Worm (Caenorhabditis elegans): Measurements from ENCODE around the gene sng-1.

DNA sequence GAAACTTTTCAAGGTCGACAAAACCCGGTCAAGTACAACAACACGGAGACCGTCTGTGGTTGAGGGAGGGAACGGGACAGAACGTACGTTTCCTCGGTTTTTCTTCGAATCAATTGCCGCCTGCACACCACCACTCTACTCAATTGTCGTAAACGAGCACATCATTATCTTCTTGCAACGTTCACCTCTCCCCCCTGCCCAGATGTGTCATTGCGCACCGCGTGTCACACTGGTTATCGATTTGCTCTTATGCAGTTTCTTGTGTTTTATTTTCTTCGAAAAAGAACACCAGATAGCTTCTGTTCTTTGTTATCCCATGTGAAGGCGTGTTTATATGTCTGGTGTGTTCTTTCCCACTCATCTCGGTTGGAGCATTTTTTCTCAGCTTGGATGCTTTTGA, 37.8 kb upstream of the sng-1 start:
- no peak for TF ChIP-seq ztf-29 (GFP tag; IDR thresholded peaks at IDR 0.05)
- TF ChIP-seq T22C8.4 (GFP tag; IDR thresholded peaks at IDR 0.05): no peak
- TF ChIP-seq ref-1 (GFP tag; conservative IDR thresholded peaks at IDR 0.05): no peak
- no peak for TF ChIP-seq flt-1 (GFP tag; IDR thresholded peaks at IDR 0.05)
- no peak for TF ChIP-seq cog-1 (tag; optimal IDR thresholded peaks at IDR 0.05)
- no peak for TF ChIP-seq ztf-23 (GFP tag; IDR thresholded peaks at IDR 0.05)
- TF ChIP-seq klf-2 (GFP tag; conservative IDR thresholded peaks at IDR 0.05): no peak
- no peak for TF ChIP-seq med-1 (GFP tag; optimal IDR thresholded peaks at IDR 0.05; ENCODE audit: insufficient read depth)

Data from whole organism, midembryonic.